Worm (Caenorhabditis elegans) whole organism, mixed stage, embryonic: ENCODE data around the gene ugt-60.

ENCODE experiments used
- M03D4.4 ChIP-seq: sonication (generic microtip); optimal IDR thresholded peaks from 2 replicates; lab custom pipeline; 2017; ENCODE audit warnings: mild to moderate bottlenecking, missing genetic modification characterization, missing compliant biosample characterization
- bed-3 ChIP-seq: fragments of 200-800 bp; sonication (Bioruptor generic); optimal IDR thresholded peaks from 3 replicates; lab custom pipeline; 2018; ENCODE audit warnings: mild to moderate bottlenecking, missing genetic modification characterization, moderate library complexity, missing compliant biosample characterization
- ceh-39 ChIP-seq: fragments of 150-350 bp; optimal IDR thresholded peaks from 2 replicates; lab custom pipeline; 2014; ENCODE audit warnings: missing biosample characterization, missing genetic modification characterization
- ceh-43 ChIP-seq: fragments of 200-800 bp; sonication (Bioruptor generic); optimal IDR thresholded peaks from 2 replicates; lab custom pipeline; 2018; ENCODE audit warnings: mild to moderate bottlenecking, missing genetic modification characterization, moderate library complexity, missing compliant biosample characterization
- ces-1 ChIP-seq: fragments of 150-350 bp; optimal IDR thresholded peaks from 2 replicates; lab custom pipeline; 2014; ENCODE audit warnings: missing biosample characterization, missing genetic modification reagents, missing genetic modification characterization
- cnd-1 ChIP-seq: fragments of 200-800 bp; sonication (Bioruptor generic); optimal IDR thresholded peaks from 2 replicates; lab custom pipeline; 2018; ENCODE audit warnings: mild to moderate bottlenecking, missing genetic modification characterization, missing compliant biosample characterization
- drap-1 ChIP-seq: fragments of 200-800 bp; sonication (Bioruptor generic); optimal IDR thresholded peaks from 3 replicates; lab custom pipeline; 2018; ENCODE audit warnings: mild to moderate bottlenecking, missing genetic modification characterization, missing compliant biosample characterization
- elt-1 ChIP-seq: sonication (generic microtip); optimal IDR thresholded peaks from 2 replicates; lab custom pipeline; 2017; ENCODE audit warnings: missing genetic modification characterization, mild to moderate bottlenecking, missing compliant biosample characterization, antibody characterized with exemption, moderate library complexity, borderline replicate concordance; ENCODE audit not compliant: insufficient read depth
- flh-1 ChIP-seq: fragments of 200-800 bp; sonication (Bioruptor generic); optimal IDR thresholded peaks from 2 replicates; lab custom pipeline; 2018; ENCODE audit warnings: mild to moderate bottlenecking, missing genetic modification characterization, moderate library complexity, missing compliant biosample characterization
- ham-2 ChIP-seq: fragments of 200-800 bp; sonication (Bioruptor generic); optimal IDR thresholded peaks from 2 replicates; lab custom pipeline; 2018; ENCODE audit warnings: mild to moderate bottlenecking, missing genetic modification characterization, missing compliant biosample characterization
- hlh-1 ChIP-seq: fragments of 150-350 bp; optimal IDR thresholded peaks from 2 replicates; lab custom pipeline; 2014; ENCODE audit warnings: missing biosample characterization, missing genetic modification reagents, missing genetic modification characterization
- lin-13 ChIP-seq: fragments of 150-350 bp; optimal IDR thresholded peaks from 2 replicates; lab custom pipeline; 2014; ENCODE audit warnings: missing biosample characterization, missing genetic modification characterization
- lin-32 ChIP-seq: fragments of 200-800 bp; sonication (Bioruptor generic); optimal IDR thresholded peaks from 2 replicates; lab custom pipeline; 2018; ENCODE audit warnings: mild to moderate bottlenecking, missing genetic modification characterization, missing compliant biosample characterization
- lsy-2 ChIP-seq: fragments of 150-350 bp; optimal IDR thresholded peaks from 2 replicates; lab custom pipeline; 2014; ENCODE audit warnings: missing biosample characterization, missing genetic modification characterization
- mab-5 ChIP-seq: fragments of 150-350 bp; optimal IDR thresholded peaks from 2 replicates; lab custom pipeline; 2014; ENCODE audit warnings: missing biosample characterization, missing genetic modification characterization
- nhr-12 ChIP-seq: fragments of 150-350 bp; optimal IDR thresholded peaks from 2 replicates; lab custom pipeline; 2014; ENCODE audit warnings: missing biosample characterization, missing genetic modification characterization
- nhr-2 ChIP-seq: fragments of 150-350 bp; optimal IDR thresholded peaks from 2 replicates; lab custom pipeline; 2014; ENCODE audit warnings: missing biosample characterization, missing genetic modification characterization
- nhr-237 ChIP-seq: fragments of 150-350 bp; optimal IDR thresholded peaks from 2 replicates; lab custom pipeline; 2014; ENCODE audit warnings: missing biosample characterization, missing genetic modification characterization
- nhr-28 ChIP-seq: fragments of 150-350 bp; optimal IDR thresholded peaks from 2 replicates; lab custom pipeline; 2014; ENCODE audit warnings: missing biosample characterization, missing genetic modification characterization
- nhr-76 ChIP-seq: sonication (generic microtip); optimal IDR thresholded peaks from 2 replicates; lab custom pipeline; 2017; ENCODE audit warnings: missing biosample characterization, missing genetic modification characterization
- pha-4 ChIP-seq: fragments of 150-350 bp; optimal IDR thresholded peaks from 2 replicates; lab custom pipeline; 2018; ENCODE audit warnings: missing biosample characterization, missing genetic modification reagents, missing genetic modification characterization
- sem-2 ChIP-seq: fragments of 200-800 bp; sonication (Bioruptor generic); optimal IDR thresholded peaks from 2 replicates; lab custom pipeline; 2018; ENCODE audit warnings: mild to moderate bottlenecking, missing genetic modification characterization, missing compliant biosample characterization
- snpc-4 ChIP-seq: fragments of 150-350 bp; optimal IDR thresholded peaks from 2 replicates; lab custom pipeline; 2014; ENCODE audit warnings: missing biosample characterization, missing genetic modification characterization
- sptf-1 ChIP-seq: sonication (generic microtip); optimal IDR thresholded peaks from 2 replicates; lab custom pipeline; 2017; ENCODE audit warnings: mild to moderate bottlenecking, missing genetic modification characterization, moderate library complexity, missing compliant biosample characterization
- unc-120 ChIP-seq: sonication (generic microtip); optimal IDR thresholded peaks from 2 replicates; lab custom pipeline; 2017; ENCODE audit warnings: missing genetic modification characterization, missing compliant biosample characterization; ENCODE audit not compliant: poor library complexity, severe bottlenecking
- unc-39 ChIP-seq: fragments of 150-350 bp; optimal IDR thresholded peaks from 2 replicates; lab custom pipeline; 2014; ENCODE audit warnings: missing biosample characterization, missing genetic modification characterization
- unc-62 ChIP-seq: fragments of 150-350 bp; optimal IDR thresholded peaks from 2 replicates; lab custom pipeline; 2014; ENCODE audit warnings: missing biosample characterization, missing genetic modification reagents, missing genetic modification characterization
- zip-8 ChIP-seq: fragments of 150-350 bp; optimal IDR thresholded peaks from 2 replicates; lab custom pipeline; 2014; ENCODE audit warnings: missing biosample characterization, missing genetic modification characterization
- ztf-11 ChIP-seq: fragments of 150-350 bp; optimal IDR thresholded peaks from 2 replicates; lab custom pipeline; 2014; ENCODE audit warnings: missing biosample characterization, missing genetic modification characterization

Gene ugt-60

ce11 chrIII:9697323-9697722, 18.5 kb upstream of the ugt-60 start:
- TF ChIP-seq snpc-4 (tag; lab: Kevin White, UChicago), result no peak
- no peak for TF ChIP-seq ztf-11 (tag; lab: Kevin White, UChicago)
- TF ChIP-seq unc-120 (tag; lab: Kevin White, UChicago), result peak; percentile 62
- peak; percentile 67 for TF ChIP-seq ham-2 (GFP tag; lab: Kevin White, UChicago)
- TF ChIP-seq lin-32 (GFP tag; lab: Kevin White, UChicago), result no peak
- TF ChIP-seq mab-5 (tag; lab: Kevin White, UChicago), result no peak
- no peak for TF ChIP-seq sptf-1 (tag; lab: Kevin White, UChicago)

- no peak for TF ChIP-seq M03D4.4 (tag; lab: Kevin White, UChicago)
- no peak for TF ChIP-seq nhr-28 (tag; lab: Kevin White, UChicago)
- peak; percentile 78 for TF ChIP-seq nhr-2 (tag; lab: Kevin White, UChicago)
- TF ChIP-seq lin-13, result no peak
- no peak for TF ChIP-seq bed-3 (GFP tag; lab: Kevin White, UChicago)
- TF ChIP-seq, all 35 proteins: peak for 1
Observed at ce11 chrIII:9696417-9696816, 17.6 kb upstream of the ugt-60 start, which contains the start of gene bud-31. TSS of gene bud-31 (minus strand) at chrIII:9696517.

- no peak for TF ChIP-seq bed-3 (GFP tag; lab: Kevin White, UChicago)
- TF ChIP-seq ces-1, result peak; percentile 64
- no peak for TF ChIP-seq flh-1 (GFP tag; lab: Kevin White, UChicago)
- TF ChIP-seq sptf-1 (tag; lab: Kevin White, UChicago), result peak; percentile 9
- no peak for TF ChIP-seq unc-39 (tag; lab: Kevin White, UChicago)
- TF ChIP-seq lsy-2 (tag; lab: Kevin White, UChicago), result peak; percentile 31
- TF ChIP-seq mab-5 (tag; lab: Kevin White, UChicago), result no peak
- no peak for TF ChIP-seq ham-2 (GFP tag; lab: Kevin White, UChicago)
- no peak for TF ChIP-seq elt-1 (tag; lab: Kevin White, UChicago)
- TF ChIP-seq cnd-1 (tag; lab: Kevin White, UChicago), result no peak
- no peak for TF ChIP-seq pha-4 (tag; lab: Kevin White, UChicago)
- TF ChIP-seq drap-1 (GFP tag; lab: Kevin White, UChicago), result no peak
- TF ChIP-seq ceh-43 (GFP tag; lab: Kevin White, UChicago), result peak; percentile 2
- TF ChIP-seq nhr-237, result no peak
- no peak for TF ChIP-seq ceh-39 (tag; lab: Kevin White, UChicago)
- TF ChIP-seq hlh-1, result no peak
- TF ChIP-seq lin-32 (GFP tag; lab: Kevin White, UChicago), result no peak
Observed at ce11 chrIII:9695379-9695778, 16.5 kb upstream of the ugt-60 start.

ce11 chrIII:9694474-9694873, 15.6 kb upstream of the ugt-60 start, which contains the start of gene set-3:
TSS of gene set-3 (minus strand) at chrIII:9694574.
- no peak for TF ChIP-seq unc-62
- TF ChIP-seq, all 35 proteins: peak for 0

ce11 chrIII:9690044-9690443, 11.2 kb upstream of the ugt-60 start, which contains the start of gene best-5:
TSS of gene best-5 (minus strand) at chrIII:9690253.
- TF ChIP-seq nhr-12 (no peak), elt-1 (tag; lab: Kevin White, UChicago) (no peak), lin-13 (no peak), zip-8 (tag; lab: Kevin White, UChicago) (no peak), flh-1 (GFP tag; lab: Kevin White, UChicago) (no peak), nhr-28 (tag; lab: Kevin White, UChicago) (no peak), ceh-39 (tag; lab: Kevin White, UChicago) (no peak), nhr-76 (tag; lab: Kevin White, UChicago) (no peak), unc-120 (tag; lab: Kevin White, UChicago) (no peak), pha-4 (tag; lab: Kevin White, UChicago) (no peak), nhr-2 (tag; lab: Kevin White, UChicago) (no peak), nhr-237 (no peak), bed-3 (GFP tag; lab: Kevin White, UChicago) (no peak)
- TF ChIP-seq, all 35 proteins: peak for 0

- TF ChIP-seq zip-8 (tag; lab: Kevin White, UChicago) (no peak), lin-32 (GFP tag; lab: Kevin White, UChicago) (no peak), sem-2 (GFP tag; lab: Kevin White, UChicago) (no peak), unc-62 (no peak), ztf-11 (tag; lab: Kevin White, UChicago) (no peak), drap-1 (GFP tag; lab: Kevin White, UChicago) (no peak), snpc-4 (tag; lab: Kevin White, UChicago) (no peak), elt-1 (tag; lab: Kevin White, UChicago) (no peak)
Observed at ce11 chrIII:9689377-9689776, 10.5 kb upstream of the ugt-60 start.
